Worm (Caenorhabditis elegans) whole organism, early embryonic: ENCODE results near the gene nhr-163.

Experiments
- B0310.2 ChIP-seq: sonication (generic microtip); optimal IDR thresholded peaks from 2 replicates; lab custom pipeline; 2016; ENCODE audit warnings: mild to moderate bottlenecking, missing genetic modification characterization, missing compliant biosample characterization
- ama-1 ChIP-seq: fragments of 150-350 bp; optimal IDR thresholded peaks from 2 replicates; lab custom pipeline; 2014
- ceh-13 ChIP-seq: fragments of 200-800 bp; sonication (Bioruptor generic); optimal IDR thresholded peaks from 2 replicates; lab custom pipeline; 2018; ENCODE audit warnings: mild to moderate bottlenecking, missing genetic modification characterization, missing compliant biosample characterization
- ceh-36 ChIP-seq: sonication (generic microtip); optimal IDR thresholded peaks from 2 replicates; lab custom pipeline; 2016; ENCODE audit warnings: missing genetic modification characterization, inconsistent platforms, missing compliant biosample characterization
- ets-7 ChIP-seq: sonication (generic microtip); optimal IDR thresholded peaks from 2 replicates; lab custom pipeline; 2016; ENCODE audit warnings: missing genotype, missing genetic modification characterization, missing compliant biosample characterization
- hmbx-1 ChIP-seq: sonication (generic microtip); optimal IDR thresholded peaks from 2 replicates; lab custom pipeline; 2016; ENCODE audit warnings: mild to moderate bottlenecking, missing genetic modification characterization, missing compliant biosample characterization
- hnd-1 ChIP-seq: sonication (generic microtip); optimal IDR thresholded peaks from 2 replicates; lab custom pipeline; 2016; ENCODE audit warnings: missing genetic modification characterization, missing compliant biosample characterization
- pes-1 ChIP-seq: fragments of 200-800 bp; sonication (Bioruptor generic); IDR thresholded peaks from 2 replicates; pipeline ENCODE4 v1.3.6; 2022; ENCODE audit warnings: missing genetic modification reagents, missing genetic modification characterization, missing compliant biosample characterization
- scrt-1 ChIP-seq: fragments of 200-800 bp; sonication (Bioruptor generic); IDR thresholded peaks from 2 replicates; pipeline ENCODE4 v1.3.6; 2022; ENCODE audit warnings: missing genetic modification characterization, missing compliant biosample characterization
- sea-1 ChIP-seq: fragments of 200-800 bp; sonication (Bioruptor generic); conservative IDR thresholded peaks from 2 replicates; pipeline ENCODE4 v1.3.6; 2022; ENCODE audit warnings: missing genetic modification characterization, missing compliant biosample characterization
- tbx-11 ChIP-seq: fragments of 200-800 bp; sonication (Bioruptor generic); IDR thresholded peaks from 2 replicates; pipeline ENCODE4 v1.3.6; 2022; ENCODE audit warnings: missing genetic modification characterization, missing compliant biosample characterization
- tbx-37 ChIP-seq: fragments of 200-800 bp; sonication (Bioruptor generic); conservative IDR thresholded peaks from 2 replicates; pipeline ENCODE4 v1.3.6; 2022; ENCODE audit warnings: missing genetic modification reagents, missing genetic modification characterization, missing compliant biosample characterization

The nhr-163 gene

DNA sequence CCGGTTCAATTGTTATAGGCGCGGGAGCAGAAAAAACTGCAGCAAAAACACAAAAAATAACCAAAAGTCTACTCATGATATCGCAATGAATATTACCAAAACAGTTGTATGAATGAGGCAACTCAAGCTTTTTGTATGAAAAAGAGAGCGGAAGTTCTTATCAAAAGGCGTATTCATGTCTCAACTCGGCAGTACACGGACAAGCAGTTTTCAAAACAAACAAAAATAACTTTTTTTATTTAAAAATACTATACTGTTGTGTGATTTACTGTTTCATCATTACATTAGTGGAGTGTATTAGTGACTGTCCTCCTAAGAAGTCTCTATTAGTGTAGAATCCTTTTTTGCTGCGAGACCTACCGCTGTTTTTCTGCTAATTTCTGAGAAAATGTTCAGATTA lies 38.4 kb downstream of the nhr-163 start, which contains the start of gene Y57E12B.4:
Gene Y57E12B.4, minus strand, starts transcription at position 101 of the 400 bp plus-strand sequence.
- TF ChIP-seq ceh-36 (no peak), hmbx-1 (tag; lab: Kevin White, UChicago) (no peak), hnd-1 (tag; lab: Kevin White, UChicago) (no peak), sea-1 (GFP tag; lab: Robert Waterston, UW) (no peak)

ce11 chrV:6935878-6936277 lies 50.0 kb downstream of the nhr-163 start, which contains the start of gene Y57E12B.10:
Gene Y57E12B.10 (minus strand): TSS chrV:6935978.
- no peak for TF ChIP-seq hmbx-1 (tag; lab: Kevin White, UChicago)
- TF ChIP-seq tbx-11 (GFP tag; lab: Robert Waterston, UW), result no peak
- no peak for TF ChIP-seq hnd-1 (tag; lab: Kevin White, UChicago)
- TF ChIP-seq pes-1 (GFP tag; lab: Robert Waterston, UW), result no peak

DNA sequence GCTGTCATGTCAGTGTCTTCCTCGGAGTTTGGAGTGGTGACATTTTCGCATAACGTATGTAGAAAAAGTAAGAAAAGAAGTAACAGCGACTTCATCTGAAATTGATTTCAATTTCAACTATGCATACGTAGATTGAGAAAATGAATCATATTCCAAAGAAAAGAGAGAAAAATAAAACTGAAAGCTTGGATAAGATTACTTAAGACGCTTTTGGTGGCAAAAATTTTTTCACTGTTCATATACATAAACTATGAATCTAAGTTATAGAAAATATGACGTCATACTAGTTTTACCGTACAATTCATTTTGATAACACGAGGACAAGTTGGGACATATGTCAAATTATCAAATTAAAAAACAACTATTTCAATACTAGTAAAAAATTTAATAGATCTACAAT lies 51.6 kb downstream of the nhr-163 start, which contains the start of gene lipl-6:
Gene lipl-6, minus strand, starts transcription at position 101 of the 400 bp plus-strand sequence.
- TF ChIP-seq ceh-36, result no peak
- TF ChIP-seq ceh-13 (GFP tag; lab: Kevin White, UChicago), result no peak
- no peak for TF ChIP-seq ama-1 (lab: Kevin White, UChicago)
- no peak for TF ChIP-seq hnd-1 (tag; lab: Kevin White, UChicago)
- TF ChIP-seq scrt-1 (GFP tag; lab: Robert Waterston, UW), result no peak
- no peak for TF ChIP-seq tbx-37
- TF ChIP-seq ets-7, result no peak
- no peak for TF ChIP-seq B0310.2 (tag; lab: Kevin White, UChicago)
